Worm (Caenorhabditis elegans): Measurements from ENCODE around the gene C44H9.4.

DNA sequence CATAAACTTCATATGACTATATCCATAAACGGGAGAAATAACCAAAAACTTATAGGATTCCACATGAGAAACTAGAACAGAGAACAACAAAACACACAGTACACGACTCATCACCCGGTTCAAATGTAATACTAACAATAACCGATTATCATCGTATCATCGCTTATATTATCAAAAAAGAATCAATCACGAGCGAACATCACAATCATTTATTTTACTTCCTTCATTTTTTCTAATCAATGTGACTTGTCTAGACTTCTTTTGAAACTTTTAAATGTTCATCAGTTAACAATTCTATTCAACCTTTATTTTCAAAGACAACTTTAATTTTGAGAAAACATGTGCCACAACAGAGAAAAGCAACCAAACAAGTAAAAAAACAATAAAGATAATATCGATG lies 40.3 kb upstream of the C44H9.4 start, which contains the start of gene ugt-4:
- TF ChIP-seq ceh-13 (GFP tag; optimal IDR thresholded peaks at IDR 0.05) = no peak
- TF ChIP-seq ama-1 (optimal IDR thresholded peaks at IDR 0.05) = no peak
- TF ChIP-seq hmg-4 (GFP tag; optimal IDR thresholded peaks at IDR 0.05) = no peak
- no peak for TF ChIP-seq sea-1 (GFP tag; conservative IDR thresholded peaks at IDR 0.05)
- TF ChIP-seq ets-7 (tag; optimal IDR thresholded peaks at IDR 0.05) = no peak
- TF ChIP-seq flt-1 (GFP tag; IDR thresholded peaks at IDR 0.05) = no peak
- no peak for TF ChIP-seq scrt-1 (GFP tag; IDR thresholded peaks at IDR 0.05)
- no peak for TF ChIP-seq tbx-37 (GFP tag; conservative IDR thresholded peaks at IDR 0.05)
- TF ChIP-seq ceh-36 (tag; optimal IDR thresholded peaks at IDR 0.05) = no peak
